Worm (Caenorhabditis elegans) whole organism, L1 larva: ENCODE measurements around the gene atp-5.

Experiments
- dsc-1 ChIP-seq: sonication (generic microtip); optimal IDR thresholded peaks from 2 replicates; lab custom pipeline; 2016; ENCODE audit warnings: mild to moderate bottlenecking, missing genetic modification characterization, missing compliant biosample characterization
- egl-27 ChIP-seq, 2 experiments: fragments of 150-350 bp in 1 of 2; sonication (generic microtip); optimal IDR thresholded peaks; 3 replicates each; lab custom pipeline; 2017 to 2018; ENCODE audit warnings: missing biosample characterization in 2 of 2, missing genetic modification characterization in 2 of 2, missing genetic modification reagents in 2 of 2
- lsy-2 ChIP-seq, 2 experiments: fragments of 150-350 bp; optimal IDR thresholded peaks; 2 replicates each; lab custom pipeline; 2014; ENCODE audit warnings: missing biosample characterization in 2 of 2, missing genetic modification characterization in 2 of 2
- nhr-47 ChIP-seq: sonication (generic microtip); optimal IDR thresholded peaks from 2 replicates; lab custom pipeline; 2016; ENCODE audit warnings: mild to moderate bottlenecking, missing genetic modification characterization, moderate library complexity, missing compliant biosample characterization
- snpc-4 ChIP-seq: fragments of 150-350 bp; optimal IDR thresholded peaks from 2 replicates; lab custom pipeline; 2014; ENCODE audit warnings: missing biosample characterization, missing genetic modification characterization
- sox-4 ChIP-seq: sonication (generic microtip); optimal IDR thresholded peaks from 2 replicates; lab custom pipeline; 2016; ENCODE audit warnings: missing genetic modification characterization, missing compliant biosample characterization

DNA sequence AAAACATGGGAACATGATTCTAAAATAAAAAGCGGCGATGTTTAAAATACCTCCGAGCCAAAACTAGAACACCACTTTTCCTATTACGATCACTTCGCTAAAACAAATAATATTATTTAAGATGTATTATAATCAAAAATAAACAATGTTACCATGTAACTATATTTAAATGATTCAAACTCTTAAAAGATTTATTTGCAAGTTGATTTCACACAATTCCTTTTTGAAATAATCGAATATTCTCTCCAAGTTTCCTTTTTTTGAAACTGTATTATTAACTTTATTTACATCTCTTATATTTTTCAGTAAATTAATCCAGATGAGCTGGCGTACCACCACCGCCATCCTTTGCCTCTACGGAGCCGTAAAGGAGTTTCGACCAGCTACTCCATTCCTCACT lies 17.5 kb upstream of the atp-5 start, which contains the start of gene folt-1:
- TF ChIP-seq egl-27 (tag; optimal IDR thresholded peaks at IDR 0.05; lab: Kevin White, UChicago) (no peak), dsc-1 (tag; lab: Kevin White, UChicago) (no peak), nhr-47 (no peak), snpc-4 (no peak), sox-4 (tag; lab: Kevin White, UChicago) (no peak), lsy-2 (tag; optimal IDR thresholded peaks at IDR 0.05; lab: Kevin White, UChicago) (no peak)
